Worm (Caenorhabditis elegans): Measurements from ENCODE around the gene T21E8.5.

Gene T21E8.5

DNA sequence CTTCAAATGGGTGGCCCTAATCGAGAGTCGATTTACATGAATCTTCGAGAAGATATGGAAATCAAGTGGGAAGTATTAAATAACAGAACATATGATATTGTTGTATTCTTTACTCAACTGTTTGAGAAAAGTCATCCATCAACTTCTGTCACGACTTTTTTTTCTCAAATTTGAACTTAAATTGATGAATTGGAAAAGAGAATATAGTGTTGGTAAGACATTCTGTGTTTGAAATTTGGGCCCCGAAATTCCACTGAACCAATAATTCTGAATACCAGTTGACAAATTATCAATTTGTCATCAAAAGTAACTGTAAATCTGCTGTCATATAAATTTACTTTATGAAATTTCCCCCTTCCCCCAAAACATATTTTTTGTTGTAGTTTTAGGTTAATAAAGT, 39.1 kb upstream of the T21E8.5 start:
- no peak for TF ChIP-seq somi-1 (GFP tag; optimal IDR thresholded peaks at IDR 0.05)
- TF ChIP-seq ceh-27 (GFP tag; optimal IDR thresholded peaks at IDR 0.05) = no peak
- no peak for TF ChIP-seq him-1 (tag; optimal IDR thresholded peaks at IDR 0.05)
- no peak for TF ChIP-seq madf-8 (GFP tag; conservative IDR thresholded peaks at IDR 0.05)
- TF ChIP-seq athp-1 (tag; optimal IDR thresholded peaks at IDR 0.05) = no peak
- TF ChIP-seq unc-130 (GFP tag; optimal IDR thresholded peaks at IDR 0.05) = no peak
- no peak for TF ChIP-seq B0035.1 (tag; optimal IDR thresholded peaks at IDR 0.05)
- no peak for TF ChIP-seq ceh-40 (GFP tag; IDR thresholded peaks at IDR 0.05)
- TF ChIP-seq bed-1 (GFP tag; IDR thresholded peaks at IDR 0.05) = no peak
- TF ChIP-seq cebp-2 (GFP tag; IDR thresholded peaks at IDR 0.05) = no peak
- no peak for TF ChIP-seq sea-2 (GFP tag; IDR thresholded peaks at IDR 0.05)
- TF ChIP-seq F39B2.1 (GFP tag; IDR thresholded peaks at IDR 0.05) = no peak
- no peak for TF ChIP-seq D2030.7 (GFP tag; IDR thresholded peaks at IDR 0.05)
- no peak for TF ChIP-seq ztf-18 (tag; optimal IDR thresholded peaks at IDR 0.05)
- TF ChIP-seq lag-1 (GFP tag; IDR thresholded peaks at IDR 0.05) = no peak
- TF ChIP-seq madf-6 (GFP tag; IDR thresholded peaks at IDR 0.05) = no peak

DNA sequence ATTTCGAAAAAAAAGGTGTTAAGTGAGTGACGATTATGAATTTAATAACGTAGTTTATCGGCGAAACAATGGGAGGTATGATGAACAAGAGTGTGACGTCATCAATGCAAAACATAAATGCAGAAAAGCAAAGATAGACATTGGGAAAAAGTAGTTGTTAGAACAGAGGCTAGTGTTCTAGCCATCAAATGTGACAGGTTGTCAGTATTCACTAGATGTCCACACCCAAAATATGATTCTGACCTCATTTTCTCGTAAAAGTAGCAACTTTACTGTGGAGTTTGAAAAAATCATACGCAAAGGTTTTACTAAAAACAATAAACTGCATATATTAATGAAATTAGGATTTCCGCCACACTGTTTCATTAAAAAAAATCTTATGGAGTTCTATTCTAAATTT, 34.8 kb upstream of the T21E8.5 start:
- TF ChIP-seq nfya-1 (tag; optimal IDR thresholded peaks at IDR 0.05; ENCODE audit: borderline replicate concordance, insufficient read depth) = no peak
- no peak for TF ChIP-seq C17E4.6 (GFP tag; IDR thresholded peaks at IDR 0.05)
- no peak for TF ChIP-seq lsl-1 (GFP tag; optimal IDR thresholded peaks at IDR 0.05)
- TF ChIP-seq dpl-1 (GFP tag; optimal IDR thresholded peaks at IDR 0.05) = no peak
- no peak for TF ChIP-seq lin-35 (GFP tag; optimal IDR thresholded peaks at IDR 0.05)
- no peak for TF ChIP-seq nhr-80 (tag; optimal IDR thresholded peaks at IDR 0.05)
- no peak for TF ChIP-seq ama-1 (optimal IDR thresholded peaks at IDR 0.05)
- no peak for TF ChIP-seq ama-1 (GFP tag; optimal IDR thresholded peaks at IDR 0.05)

DNA sequence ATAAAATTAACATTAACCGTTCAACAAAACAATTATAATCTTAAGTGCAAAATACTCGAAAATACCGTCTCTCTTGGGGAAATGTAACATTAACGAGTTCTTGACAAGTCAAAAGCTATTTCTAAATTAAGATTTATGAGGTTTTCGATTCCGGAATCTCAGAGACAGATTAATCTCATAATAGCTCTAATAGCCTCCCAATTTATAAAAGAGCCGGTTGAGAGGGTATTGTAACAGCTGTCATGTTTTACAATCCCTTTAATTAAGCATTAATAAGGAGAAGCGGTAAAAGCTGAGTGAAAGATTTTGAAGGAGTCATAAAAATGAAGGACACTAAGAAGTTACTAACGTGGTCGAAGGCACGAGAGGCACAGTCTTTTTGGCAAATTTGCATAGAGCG, 34.2 kb upstream of the T21E8.5 start:
- TF ChIP-seq madf-3 (GFP tag; IDR thresholded peaks at IDR 0.05) (no peak), nhr-90 (tag; optimal IDR thresholded peaks at IDR 0.05) (no peak), B0261.1 (tag; optimal IDR thresholded peaks at IDR 0.05) (no peak), F57A8.1 (GFP tag; optimal IDR thresholded peaks at IDR 0.05) (no peak), K11D2.4 (GFP tag; IDR thresholded peaks at IDR 0.05) (no peak), cebp-2 (GFP tag; IDR thresholded peaks at IDR 0.05) (no peak)

DNA sequence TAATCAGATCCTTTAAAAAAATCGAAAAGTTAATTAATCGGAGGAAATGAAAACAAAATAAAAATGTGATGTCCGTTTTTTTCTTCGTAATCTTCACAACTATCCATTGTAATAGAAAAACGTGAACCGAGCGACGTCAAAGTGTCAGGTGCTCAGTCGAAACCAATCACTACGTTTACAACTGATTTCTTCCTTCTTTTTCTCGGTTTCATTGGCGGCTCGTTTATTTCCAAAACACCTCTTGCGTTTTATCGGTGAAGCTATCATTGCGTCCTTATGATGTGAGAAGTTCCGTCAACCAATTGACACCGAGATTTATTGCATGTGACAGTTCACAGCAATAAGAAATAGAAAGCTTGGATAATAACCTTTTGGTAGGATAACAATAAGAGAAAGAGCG, 32.7 kb upstream of the T21E8.5 start:
- TF ChIP-seq C06A6.2 (GFP tag; conservative IDR thresholded peaks at IDR 0.05) (no peak), ceh-40 (GFP tag; IDR thresholded peaks at IDR 0.05) (no peak), hsf-1 (GFP tag; IDR thresholded peaks at IDR 0.05) (no peak)

DNA sequence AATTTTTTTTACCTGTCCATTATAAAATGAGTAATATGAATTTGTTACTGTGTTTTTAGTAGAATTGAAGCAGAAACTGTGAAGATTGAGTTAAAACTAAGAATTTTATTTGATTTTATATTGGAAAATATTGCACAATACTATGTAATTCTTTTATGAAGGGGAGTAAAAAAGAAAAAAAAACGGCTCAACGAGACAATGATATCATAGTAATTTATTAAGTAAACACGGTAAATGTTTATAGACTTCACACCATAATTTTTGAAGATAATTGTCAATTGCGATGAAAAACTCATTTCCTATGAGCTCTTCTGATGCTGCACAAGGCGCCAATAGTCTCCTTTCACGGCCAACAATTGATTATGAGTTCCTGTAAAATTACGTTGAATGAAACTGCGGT, 26.8 kb upstream of the T21E8.5 start, which contains the start of gene pgp-5:
Gene pgp-5, minus strand, starts transcription at position 87 of the 400 bp plus-strand sequence.
- TF ChIP-seq F33H1.4 (GFP tag; IDR thresholded peaks at IDR 0.05) (no peak), egl-18 (GFP tag; IDR thresholded peaks at IDR 0.05) (no peak), ztf-3 (GFP tag; optimal IDR thresholded peaks at IDR 0.05) (no peak), unc-62 (GFP tag; optimal IDR thresholded peaks at IDR 0.05) (no peak), ztf-6 (GFP tag; IDR thresholded peaks at IDR 0.05) (no peak), ceh-79 (tag; optimal IDR thresholded peaks at IDR 0.05) (no peak), F55B11.4 (tag; optimal IDR thresholded peaks at IDR 0.05; ENCODE audit: borderline replicate concordance, insufficient read depth) (no peak), snpc-1.3 (tag; optimal IDR thresholded peaks at IDR 0.05; ENCODE audit: insufficient read depth) (no peak), hrde-1 (tag; optimal IDR thresholded peaks at IDR 0.05; ENCODE audit: borderline replicate concordance) (no peak), ceh-91 (GFP tag; IDR thresholded peaks at IDR 0.05) (no peak), ceh-40 (GFP tag; IDR thresholded peaks at IDR 0.05) (no peak), hlh-26 (GFP tag; conservative IDR thresholded peaks at IDR 0.05) (no peak), sdz-38 (tag; optimal IDR thresholded peaks at IDR 0.05) (no peak), K11D2.4 (GFP tag; IDR thresholded peaks at IDR 0.05) (no peak), attf-6 (GFP tag; IDR thresholded peaks at IDR 0.05) (no peak), ceh-27 (GFP tag; optimal IDR thresholded peaks at IDR 0.05) (no peak), atf-7 (tag; optimal IDR thresholded peaks at IDR 0.05) (no peak)
